Fruit fly (Drosophila melanogaster): ENCODE results near the gene CG3631.

Gene CG3631

DNA sequence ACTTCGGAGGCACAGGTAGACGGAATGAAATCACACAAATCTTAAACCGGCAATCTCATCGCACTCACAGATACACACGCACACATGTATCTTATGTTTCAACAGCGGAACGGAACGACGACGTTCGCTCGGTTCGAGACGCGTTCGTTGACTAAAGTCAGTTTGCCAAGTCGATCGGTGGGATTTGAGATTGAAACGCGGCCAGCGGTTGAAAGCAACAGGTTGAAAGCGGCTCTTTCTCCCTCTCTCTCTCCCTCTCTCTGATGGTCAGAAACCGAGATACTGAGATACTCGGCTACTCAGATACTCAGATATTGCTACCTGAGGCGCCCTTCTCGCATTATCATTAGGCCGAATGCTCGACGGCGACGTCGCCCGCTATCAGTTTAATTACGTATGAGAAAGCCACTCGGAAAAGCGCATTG is 25.5 kb upstream of the CG3631 start (continued):
- TF ChIP-seq CG33213 (GFP tag; optimal IDR thresholded peaks at IDR 0.05) (peak; percentile 12), caup (GFP tag; optimal IDR thresholded peaks at IDR 0.05; ENCODE audit: severe bottlenecking) (peak; percentile 86), ATbp (GFP tag; optimal IDR thresholded peaks at IDR 0.05) (peak; percentile 8), Dbx (GFP tag; IDR thresholded peaks at IDR 0.05) (peak; percentile 82; the same call in 2 of the 3 replicates), CG18011 (GFP tag; optimal IDR thresholded peaks at IDR 0.05) (peak; percentile 9), lbe (GFP tag; optimal IDR thresholded peaks at IDR 0.05) (peak; percentile 80), lola (GFP tag; optimal IDR thresholded peaks at IDR 0.05) (no peak), pita (GFP tag; optimal IDR thresholded peaks at IDR 0.05) (no peak), wdn (GFP tag; IDR thresholded peaks at IDR 0.05) (0 out of 2 replicates have a peak, but pooled peaks have one; percentile 29), Mad (GFP tag; optimal IDR thresholded peaks at IDR 0.05) (no peak), fd3F (GFP tag; optimal IDR thresholded peaks at IDR 0.05) (no peak), HLHmδ (GFP tag; optimal IDR thresholded peaks at IDR 0.05) (peak; percentile 62), kni (GFP tag; optimal IDR thresholded peaks at IDR 0.05) (peak; percentile 80), ERR (GFP tag; optimal IDR thresholded peaks at IDR 0.05) (peak; percentile 9), CG4282 (GFP tag; optimal IDR thresholded peaks at IDR 0.05) (peak; percentile 33), Chrac-16 (GFP tag; optimal IDR thresholded peaks at IDR 0.05) (no peak), ac (GFP tag; optimal IDR thresholded peaks at IDR 0.05) (no peak), Oli (tag; optimal IDR thresholded peaks at IDR 0.05) (no peak), GATAe (GFP tag; conservative IDR thresholded peaks at IDR 0.05) (no peak; the same call in 1 of the 2 replicates), Antp (GFP tag; optimal IDR thresholded peaks at IDR 0.05) (no peak), CG1647 (GFP tag; optimal IDR thresholded peaks at IDR 0.05) (no peak), CG13296 (GFP tag; optimal IDR thresholded peaks at IDR 0.05) (peak; percentile 64), danr (GFP tag; IDR thresholded peaks at IDR 0.05) (no peak), CG15601 (tag; optimal IDR thresholded peaks at IDR 0.05) (peak; percentile 100), pros (GFP tag; optimal IDR thresholded peaks at IDR 0.05) (peak; percentile 51), Hr39 (optimal IDR thresholded peaks at IDR 0.05) (no peak), Hr3 (GFP tag; optimal IDR thresholded peaks at IDR 0.05) (no peak), Sox100B (GFP tag; optimal IDR thresholded peaks at IDR 0.05) (no peak), CG15514 (GFP tag; optimal IDR thresholded peaks at IDR 0.05) (peak; percentile 68), NK7.1 (GFP tag; optimal IDR thresholded peaks at IDR 0.05) (no peak), NFAT (GFP tag; IDR thresholded peaks at IDR 0.05) (peak; percentile 56; the same call in 1 of the 2 replicates), Fer1 (GFP tag; optimal IDR thresholded peaks at IDR 0.05) (peak; percentile 88), CG12942 (GFP tag; optimal IDR thresholded peaks at IDR 0.05) (no peak), CG16813 (GFP tag; IDR thresholded peaks at IDR 0.05; ENCODE audit: partially characterized antibody) (0 out of 3 replicates have a peak, but pooled peaks have one; percentile 29), CG15479 (GFP tag; optimal IDR thresholded peaks at IDR 0.05) (peak; percentile 57), chn (GFP tag; optimal IDR thresholded peaks at IDR 0.05) (peak; percentile 3), Max (GFP tag; optimal IDR thresholded peaks at IDR 0.05) (no peak), ci (GFP tag; IDR thresholded peaks at IDR 0.05) (peak; percentile 89), CG12744 (GFP tag; optimal IDR thresholded peaks at IDR 0.05) (no peak), stc (GFP tag; IDR thresholded peaks at IDR 0.05) (peak; percentile 24; the same call in 1 of the 2 replicates), kay (GFP tag; optimal IDR thresholded peaks at IDR 0.05) (no peak), psq (GFP tag; optimal IDR thresholded peaks at IDR 0.05) (no peak), CG43689 (GFP tag; IDR thresholded peaks at IDR 0.05) (no peak), ttk (GFP tag; IDR thresholded peaks at IDR 0.05) (no peak), unpg (GFP tag; optimal IDR thresholded peaks at IDR 0.05) (peak; percentile 36), amos (GFP tag; IDR thresholded peaks at IDR 0.05; ENCODE audit: partially characterized antibody) (peak; percentile 25; the same call in 1 of the 2 replicates), CG34422 (GFP tag; IDR thresholded peaks at IDR 0.05) (no peak), jing (GFP tag; optimal IDR thresholded peaks at IDR 0.05) (no peak), z (GFP tag; IDR thresholded peaks at IDR 0.05) (peak; percentile 68), D (optimal IDR thresholded peaks at IDR 0.05) (peak; percentile 54), D (GFP tag; optimal IDR thresholded peaks at IDR 0.05) (no peak)
